Worm (Caenorhabditis elegans) whole organism, young adult: ENCODE measurements around the gene str-121.

Experiments used
- B0035.1 ChIP-seq: sonication (generic microtip); optimal IDR thresholded peaks from 2 replicates; lab custom pipeline; 2016; ENCODE audit warnings: missing genetic modification characterization, mild to moderate bottlenecking, missing compliant biosample characterization, missing genotype, missing genetic modification reagents
- B0261.1 ChIP-seq: sonication (generic microtip); optimal IDR thresholded peaks from 2 replicates; lab custom pipeline; 2016; ENCODE audit warnings: mild to moderate bottlenecking, missing genetic modification characterization, moderate library complexity, missing compliant biosample characterization
- F37B4.10 ChIP-seq: fragments of 200-800 bp; sonication (Bioruptor generic); IDR thresholded peaks from 2 replicates; pipeline ENCODE4 v1.3.6; 2022; ENCODE audit warnings: missing genetic modification characterization, missing compliant biosample characterization
- T26A5.8 ChIP-seq: sonication (generic microtip); optimal IDR thresholded peaks from 2 replicates; lab custom pipeline; 2016; ENCODE audit warnings: missing genetic modification characterization, missing compliant biosample characterization
- Y53F4B.3 ChIP-seq: fragments of 200-800 bp; sonication (Bioruptor generic); IDR thresholded peaks from 2 replicates; pipeline ENCODE4 v1.3.6; 2022; ENCODE audit warnings: missing genetic modification reagents, missing genetic modification characterization, missing compliant biosample characterization
- athp-1 ChIP-seq: sonication (generic microtip); optimal IDR thresholded peaks from 2 replicates; lab custom pipeline; 2017; ENCODE audit warnings: mild to moderate bottlenecking, missing genetic modification characterization, missing compliant biosample characterization
- attf-5 ChIP-seq: fragments of 200-800 bp; sonication (Bioruptor generic); optimal IDR thresholded peaks from 2 replicates; lab custom pipeline; 2018; ENCODE audit warnings: mild to moderate bottlenecking, missing genetic modification characterization, missing compliant biosample characterization
- attf-6 ChIP-seq: fragments of 200-800 bp; sonication (Bioruptor generic); IDR thresholded peaks from 2 replicates; pipeline ENCODE4 v1.3.6; 2022; ENCODE audit warnings: missing genetic modification reagents, missing genetic modification characterization, missing compliant biosample characterization
- bed-1 ChIP-seq: fragments of 200-800 bp; sonication (Bioruptor generic); IDR thresholded peaks from 2 replicates; pipeline ENCODE4 v1.3.6; 2022; ENCODE audit warnings: missing genetic modification reagents, missing genetic modification characterization, missing compliant biosample characterization
- bed-2 ChIP-seq: fragments of 200-800 bp; sonication (Bioruptor generic); IDR thresholded peaks from 2 replicates; pipeline ENCODE4 v1.3.6; 2022; ENCODE audit warnings: missing genetic modification reagents, missing genetic modification characterization, missing compliant biosample characterization
- ceh-40 ChIP-seq: fragments of 200-800 bp; sonication (Bioruptor generic); IDR thresholded peaks from 2 replicates; pipeline ENCODE4 v1.3.6; 2022; ENCODE audit warnings: missing genetic modification characterization, missing compliant biosample characterization
- die-1 ChIP-seq: sonication (generic microtip); optimal IDR thresholded peaks from 2 replicates; lab custom pipeline; 2016; ENCODE audit warnings: missing genotype, mild to moderate bottlenecking, missing genetic modification characterization, missing compliant biosample characterization
- dpl-1 ChIP-seq: fragments of 150-350 bp; optimal IDR thresholded peaks from 2 replicates; lab custom pipeline; 2014; ENCODE audit warnings: missing biosample characterization, missing genetic modification reagents, missing genetic modification characterization
- efl-1 ChIP-seq: fragments of 150-350 bp; optimal IDR thresholded peaks from 2 replicates; lab custom pipeline; 2014; ENCODE audit warnings: missing biosample characterization, missing genetic modification reagents, missing genetic modification characterization
- fkh-3 ChIP-seq: sonication (generic microtip); optimal IDR thresholded peaks from 2 replicates; lab custom pipeline; 2016; ENCODE audit warnings: mild to moderate bottlenecking, missing genetic modification characterization, missing compliant biosample characterization
- gei-17 ChIP-seq: fragments of 200-800 bp; sonication (Bioruptor generic); optimal IDR thresholded peaks from 2 replicates; lab custom pipeline; 2018; ENCODE audit warnings: mild to moderate bottlenecking, missing genetic modification characterization, missing compliant biosample characterization
- hlh-12 ChIP-seq: sonication (generic microtip); optimal IDR thresholded peaks from 2 replicates; lab custom pipeline; 2016; ENCODE audit warnings: missing genetic modification characterization, missing compliant biosample characterization
- hmg-1.2 ChIP-seq: fragments of 200-800 bp; sonication (Bioruptor generic); IDR thresholded peaks from 2 replicates; pipeline ENCODE4 v1.3.6; 2022; ENCODE audit warnings: missing genetic modification reagents, missing genetic modification characterization, missing compliant biosample characterization
- hmg-20 ChIP-seq: fragments of 200-800 bp; sonication (Bioruptor generic); IDR thresholded peaks from 2 replicates; pipeline ENCODE4 v1.3.6; 2022; ENCODE audit warnings: missing genetic modification reagents, missing genetic modification characterization, missing compliant biosample characterization
- hsf-1 ChIP-seq: fragments of 200-800 bp; sonication (Bioruptor generic); IDR thresholded peaks from 2 replicates; pipeline ENCODE4 v1.3.6; 2022; ENCODE audit warnings: missing genetic modification reagents, missing genetic modification characterization, missing compliant biosample characterization
- lag-1 ChIP-seq: fragments of 200-800 bp; sonication (Bioruptor generic); IDR thresholded peaks from 2 replicates; pipeline ENCODE4 v1.3.6; 2022; ENCODE audit warnings: missing genetic modification reagents, missing genetic modification characterization, missing compliant biosample characterization
- lin-54 ChIP-seq: fragments of 200-800 bp; sonication (Bioruptor generic); optimal IDR thresholded peaks from 2 replicates; lab custom pipeline; 2018; ENCODE audit warnings: mild to moderate bottlenecking, missing genetic modification characterization, missing compliant biosample characterization
- lsy-27 ChIP-seq: sonication (generic microtip); optimal IDR thresholded peaks from 2 replicates; lab custom pipeline; 2017; ENCODE audit warnings: missing genetic modification characterization, mild to moderate bottlenecking, missing compliant biosample characterization, antibody characterized with exemption, missing genotype, borderline replicate concordance; ENCODE audit not compliant: insufficient read depth
- madf-6 ChIP-seq: fragments of 200-800 bp; sonication (Bioruptor generic); IDR thresholded peaks from 2 replicates; pipeline ENCODE4 v1.3.6; 2022; ENCODE audit warnings: missing genetic modification reagents, missing genetic modification characterization, missing compliant biosample characterization
- mcd-1 ChIP-seq: fragments of 200-800 bp; sonication (Bioruptor generic); IDR thresholded peaks from 2 replicates; pipeline ENCODE4 v1.3.6; 2022; ENCODE audit warnings: missing genetic modification reagents, missing genetic modification characterization, missing compliant biosample characterization
- nfya-2 ChIP-seq: fragments of 200-800 bp; sonication (Bioruptor generic); IDR thresholded peaks from 2 replicates; pipeline ENCODE4 v1.3.6; 2022; ENCODE audit warnings: missing genetic modification reagents, missing genetic modification characterization, missing compliant biosample characterization
- nhr-179 ChIP-seq: sonication (generic microtip); optimal IDR thresholded peaks from 2 replicates; lab custom pipeline; 2016; ENCODE audit warnings: mild to moderate bottlenecking, missing genetic modification characterization, missing compliant biosample characterization
- rcor-1 ChIP-seq: fragments of 200-800 bp; sonication (Bioruptor generic); IDR thresholded peaks from 2 replicates; pipeline ENCODE4 v1.3.6; 2022; ENCODE audit warnings: missing genetic modification reagents, missing genetic modification characterization, missing compliant biosample characterization
- sea-2 ChIP-seq: fragments of 200-800 bp; sonication (Bioruptor generic); IDR thresholded peaks from 2 replicates; pipeline ENCODE4 v1.3.6; 2022; ENCODE audit warnings: missing genetic modification characterization, missing compliant biosample characterization
- snpc-3.4 ChIP-seq: sonication (generic microtip); optimal IDR thresholded peaks from 2 replicates; lab custom pipeline; 2017; ENCODE audit warnings: missing genetic modification characterization, mild to moderate bottlenecking, missing compliant biosample characterization, antibody characterized with exemption, moderate library complexity, missing genotype, missing genetic modification reagents
- sptf-2 ChIP-seq: fragments of 200-800 bp; sonication (Bioruptor generic); optimal IDR thresholded peaks from 2 replicates; lab custom pipeline; 2018; ENCODE audit warnings: mild to moderate bottlenecking, missing genetic modification characterization, missing compliant biosample characterization
- tbp1 ChIP-seq: fragments of 200-800 bp; sonication (Bioruptor generic); optimal IDR thresholded peaks from 2 replicates; lab custom pipeline; 2018; ENCODE audit warnings: mild to moderate bottlenecking, missing genetic modification characterization, missing compliant biosample characterization
- tlf-1 ChIP-seq: fragments of 200-800 bp; sonication (Bioruptor generic); optimal IDR thresholded peaks from 2 replicates; lab custom pipeline; 2018; ENCODE audit warnings: mild to moderate bottlenecking, missing genetic modification characterization, missing compliant biosample characterization
- unc-62 ChIP-seq: fragments of 150-350 bp; optimal IDR thresholded peaks from 2 replicates; lab custom pipeline; 2014; ENCODE audit warnings: missing biosample characterization, missing genetic modification reagents, missing genetic modification characterization
- xnd-1 ChIP-seq: sonication (generic microtip); optimal IDR thresholded peaks from 2 replicates; lab custom pipeline; 2016; ENCODE audit warnings: missing genotype, missing genetic modification reagents, missing genetic modification characterization, missing compliant biosample characterization
- zim-3 ChIP-seq: sonication (generic microtip); optimal IDR thresholded peaks from 2 replicates; lab custom pipeline; 2017; ENCODE audit warnings: mild to moderate bottlenecking, missing genetic modification characterization, moderate library complexity, missing compliant biosample characterization
- ztf-18 ChIP-seq: sonication (generic microtip); optimal IDR thresholded peaks from 2 replicates; lab custom pipeline; 2016; ENCODE audit warnings: missing genotype, mild to moderate bottlenecking, missing genetic modification characterization, missing compliant biosample characterization
- ztf-28 ChIP-seq: fragments of 200-800 bp; sonication (Bioruptor generic); IDR thresholded peaks from 2 replicates; pipeline ENCODE4 v1.3.6; 2022; ENCODE audit warnings: missing genetic modification reagents, missing genetic modification characterization, missing compliant biosample characterization
- ztf-3 ChIP-seq: fragments of 200-800 bp; sonication (Bioruptor generic); optimal IDR thresholded peaks from 2 replicates; lab custom pipeline; 2018; ENCODE audit warnings: mild to moderate bottlenecking, missing genetic modification characterization, missing compliant biosample characterization

str-121 gene

ce11 chrV:247576-247975 is 6.9 kb downstream of the str-121 start:
- TF ChIP-seq madf-6 (GFP tag; lab: Robert Waterston, UW) (no peak), B0261.1 (tag; lab: Kevin White, UChicago) (no peak), ceh-40 (no peak), Y53F4B.3 (GFP tag; lab: Robert Waterston, UW) (no peak), sptf-2 (no peak), gei-17 (GFP tag; lab: Kevin White, UChicago) (no peak), lin-54 (GFP tag; lab: Kevin White, UChicago) (no peak), xnd-1 (no peak), efl-1 (GFP tag; lab: Kevin White, UChicago) (no peak), hlh-12 (no peak), ztf-3 (GFP tag; lab: Kevin White, UChicago) (no peak), nhr-179 (tag; lab: Kevin White, UChicago) (no peak), hmg-1.2 (GFP tag; lab: Robert Waterston, UW) (no peak)
- TF ChIP-seq, all 124 proteins: peak for 0

DNA sequence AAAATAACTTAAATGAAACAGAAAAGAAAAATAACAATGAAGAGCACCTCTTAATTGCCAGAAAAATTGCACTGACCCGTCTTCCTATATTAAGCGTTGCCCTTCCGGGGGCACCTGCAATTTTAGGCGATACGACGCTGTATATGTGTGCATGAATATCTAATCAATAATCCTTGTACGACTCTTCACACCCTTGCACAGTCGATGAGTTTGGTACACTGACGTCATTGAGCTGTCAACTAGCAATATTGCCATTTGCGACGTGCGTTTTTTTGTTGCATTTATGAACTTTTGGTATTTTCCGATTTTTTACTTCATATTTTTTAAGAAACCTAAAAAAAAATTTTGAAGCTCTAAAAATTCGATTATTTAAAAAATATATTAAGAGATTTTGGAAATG is 8.4 kb downstream of the str-121 start, which contains the start of gene kin-34:
Gene kin-34, minus strand, starts transcription at position 101 of the 400 bp plus-strand sequence.
- no peak for TF ChIP-seq lsy-27 (tag; lab: Kevin White, UChicago)
- no peak for TF ChIP-seq tlf-1 (GFP tag; lab: Kevin White, UChicago)
- TF ChIP-seq bed-2 (GFP tag; lab: Robert Waterston, UW), result no peak
- TF ChIP-seq hmg-20 (GFP tag; lab: Robert Waterston, UW), result no peak
- TF ChIP-seq unc-62 (GFP tag; lab: Kevin White, UChicago), result no peak
- TF ChIP-seq tbp1, result no peak
- TF ChIP-seq dpl-1 (GFP tag; lab: Kevin White, UChicago), result no peak
- no peak for TF ChIP-seq attf-5
- no peak for TF ChIP-seq T26A5.8 (tag; lab: Kevin White, UChicago)
- TF ChIP-seq ztf-28 (GFP tag; lab: Robert Waterston, UW), result no peak
- no peak for TF ChIP-seq athp-1 (tag; lab: Kevin White, UChicago)
- TF ChIP-seq B0035.1 (tag; lab: Kevin White, UChicago), result no peak
- TF ChIP-seq nhr-179 (tag; lab: Kevin White, UChicago), result no peak
- no peak for TF ChIP-seq lag-1 (GFP tag; lab: Robert Waterston, UW)

- TF ChIP-seq F37B4.10 (no peak), rcor-1 (GFP tag; lab: Robert Waterston, UW) (no peak), efl-1 (GFP tag; lab: Kevin White, UChicago) (no peak), zim-3 (no peak), sptf-2 (no peak), xnd-1 (no peak), mcd-1 (GFP tag; lab: Robert Waterston, UW) (no peak), attf-6 (GFP tag; lab: Robert Waterston, UW) (no peak), nhr-179 (tag; lab: Kevin White, UChicago) (no peak), ztf-18 (no peak), nfya-2 (GFP tag; lab: Robert Waterston, UW) (no peak), hsf-1 (GFP tag; lab: Robert Waterston, UW) (no peak), lin-54 (GFP tag; lab: Kevin White, UChicago) (no peak), bed-1 (GFP tag; lab: Robert Waterston, UW) (no peak), snpc-3.4 (no peak), sea-2 (GFP tag; lab: Robert Waterston, UW) (no peak), die-1 (tag; lab: Kevin White, UChicago) (no peak), fkh-3 (tag; lab: Kevin White, UChicago) (no peak), ztf-3 (GFP tag; lab: Kevin White, UChicago) (no peak)
- TF ChIP-seq, all 124 proteins: peak for 0
Observed at ce11 chrV:242518-242917, 12.0 kb downstream of the str-121 start, which contains the start of gene R02C2.7. TSS of gene R02C2.7 (minus strand) at chrV:242618.
